Worm (Caenorhabditis elegans) whole organism, young adult: ENCODE results near the gene Y32B12B.2.

Experiments used
- B0261.1 ChIP-seq: sonication (generic microtip); optimal IDR thresholded peaks from 2 replicates; lab custom pipeline; 2016; ENCODE audit warnings: mild to moderate bottlenecking, missing genetic modification characterization, moderate library complexity, missing compliant biosample characterization
- B0336.3 ChIP-seq: fragments of 200-800 bp; sonication (Bioruptor generic); IDR thresholded peaks from 2 replicates; pipeline ENCODE4 v1.3.6; 2022; ENCODE audit warnings: missing genetic modification characterization, missing compliant biosample characterization
- F10E7.11 ChIP-seq: sonication (generic microtip); optimal IDR thresholded peaks from 2 replicates; lab custom pipeline; 2017; ENCODE audit warnings: mild to moderate bottlenecking, missing genetic modification characterization, moderate library complexity, missing compliant biosample characterization
- F22D6.2 ChIP-seq: sonication (generic microtip); optimal IDR thresholded peaks from 2 replicates; lab custom pipeline; 2016; ENCODE audit warnings: mild to moderate bottlenecking, missing genetic modification characterization, missing compliant biosample characterization
- F33H1.4 ChIP-seq: fragments of 200-800 bp; sonication (Bioruptor generic); IDR thresholded peaks from 2 replicates; pipeline ENCODE4 v1.3.6; 2022; ENCODE audit warnings: missing genetic modification reagents, missing genetic modification characterization, missing compliant biosample characterization
- F39B2.1 ChIP-seq: fragments of 200-800 bp; sonication (Bioruptor generic); IDR thresholded peaks from 2 replicates; pipeline ENCODE4 v1.3.6; 2022; ENCODE audit warnings: missing genetic modification reagents, missing genetic modification characterization, missing compliant biosample characterization
- F55B11.4 ChIP-seq: sonication (generic microtip); optimal IDR thresholded peaks from 2 replicates; lab custom pipeline; 2016; ENCODE audit warnings: missing compliant biosample characterization, missing genetic modification characterization, borderline replicate concordance; ENCODE audit not compliant: insufficient read depth
- F57A8.1 ChIP-seq: fragments of 200-800 bp; sonication (Bioruptor generic); optimal IDR thresholded peaks from 2 replicates; lab custom pipeline; 2018; ENCODE audit warnings: mild to moderate bottlenecking, missing genetic modification characterization, moderate library complexity, missing compliant biosample characterization
- F57C9.4 ChIP-seq: sonication (generic microtip); optimal IDR thresholded peaks from 2 replicates; lab custom pipeline; 2017; ENCODE audit warnings: mild to moderate bottlenecking, missing genetic modification characterization, missing compliant biosample characterization
- K11D2.4 ChIP-seq: fragments of 200-800 bp; sonication (Bioruptor generic); IDR thresholded peaks from 2 replicates; pipeline ENCODE4 v1.3.6; 2022; ENCODE audit warnings: missing genetic modification reagents, missing genetic modification characterization, missing compliant biosample characterization
- Y56A3A.18 ChIP-seq: fragments of 200-800 bp; sonication (Bioruptor generic); IDR thresholded peaks from 2 replicates; pipeline ENCODE4 v1.3.6; 2022; ENCODE audit warnings: missing genetic modification reagents, missing genetic modification characterization, missing compliant biosample characterization
- ZK185.1 ChIP-seq: sonication (generic microtip); optimal IDR thresholded peaks from 2 replicates; lab custom pipeline; 2016; ENCODE audit warnings: mild to moderate bottlenecking, missing genetic modification characterization, missing compliant biosample characterization; ENCODE audit not compliant: poor library complexity, severe bottlenecking
- athp-1 ChIP-seq: sonication (generic microtip); optimal IDR thresholded peaks from 2 replicates; lab custom pipeline; 2017; ENCODE audit warnings: mild to moderate bottlenecking, missing genetic modification characterization, missing compliant biosample characterization
- bed-2 ChIP-seq: fragments of 200-800 bp; sonication (Bioruptor generic); IDR thresholded peaks from 2 replicates; pipeline ENCODE4 v1.3.6; 2022; ENCODE audit warnings: missing genetic modification reagents, missing genetic modification characterization, missing compliant biosample characterization
- cebp-2 ChIP-seq: fragments of 200-800 bp; sonication (Bioruptor generic); IDR thresholded peaks from 2 replicates; pipeline ENCODE4 v1.3.6; 2022; ENCODE audit warnings: missing genetic modification characterization, missing compliant biosample characterization
- ceh-27 ChIP-seq: fragments of 200-800 bp; sonication (Bioruptor generic); optimal IDR thresholded peaks from 2 replicates; lab custom pipeline; 2018; ENCODE audit warnings: mild to moderate bottlenecking, missing genetic modification characterization, moderate library complexity, missing compliant biosample characterization
- ceh-58 ChIP-seq: fragments of 200-800 bp; sonication (Bioruptor generic); IDR thresholded peaks from 2 replicates; pipeline ENCODE4 v1.3.6; 2022; ENCODE audit warnings: missing genetic modification characterization, missing compliant biosample characterization
- chd-7 ChIP-seq: sonication (generic microtip); optimal IDR thresholded peaks from 2 replicates; lab custom pipeline; 2016; ENCODE audit warnings: mild to moderate bottlenecking, missing genetic modification characterization, moderate library complexity, missing compliant biosample characterization
- dox-1 ChIP-seq: fragments of 200-800 bp; sonication (Bioruptor generic); IDR thresholded peaks from 2 replicates; pipeline ENCODE4 v1.3.6; 2022; ENCODE audit warnings: missing genetic modification reagents, missing genetic modification characterization, missing compliant biosample characterization
- gei-17 ChIP-seq: fragments of 200-800 bp; sonication (Bioruptor generic); optimal IDR thresholded peaks from 2 replicates; lab custom pipeline; 2018; ENCODE audit warnings: mild to moderate bottlenecking, missing genetic modification characterization, missing compliant biosample characterization
- hlh-12 ChIP-seq: sonication (generic microtip); optimal IDR thresholded peaks from 2 replicates; lab custom pipeline; 2016; ENCODE audit warnings: missing genetic modification characterization, missing compliant biosample characterization
- let-607 ChIP-seq, 2 experiments: fragments of 200-800 bp in 1 of 2; sonication (Bioruptor generic) in 1 of 2; sonication (generic microtip) in 1 of 2; optimal IDR thresholded peaks; 2 replicates each; lab custom pipeline; 2016 to 2018; ENCODE audit warnings: mild to moderate bottlenecking in 2 of 2, missing compliant biosample characterization in 2 of 2, missing genetic modification characterization in 2 of 2, moderate library complexity in 2 of 2, missing genotype in 1 of 2
- madf-10 ChIP-seq: sonication (generic microtip); optimal IDR thresholded peaks from 2 replicates; lab custom pipeline; 2016; ENCODE audit warnings: mild to moderate bottlenecking, missing genetic modification characterization, missing compliant biosample characterization
- madf-3 ChIP-seq: fragments of 200-800 bp; sonication (Bioruptor generic); IDR thresholded peaks from 2 replicates; pipeline ENCODE4 v1.3.6; 2022; ENCODE audit warnings: missing genetic modification reagents, missing genetic modification characterization, missing compliant biosample characterization
- mes-4 ChIP-seq: sonication (generic microtip); optimal IDR thresholded peaks from 2 replicates; lab custom pipeline; 2016; ENCODE audit warnings: missing genotype, missing genetic modification characterization, missing compliant biosample characterization
- mxl-1 ChIP-seq: sonication (generic microtip); optimal IDR thresholded peaks from 2 replicates; lab custom pipeline; 2016; ENCODE audit warnings: missing genetic modification characterization, missing compliant biosample characterization
- nfya-1 ChIP-seq: sonication (generic microtip); optimal IDR thresholded peaks from 2 replicates; lab custom pipeline; 2017; ENCODE audit warnings: antibody characterized with exemption, missing compliant biosample characterization, missing genetic modification characterization, borderline replicate concordance; ENCODE audit not compliant: insufficient read depth
- nfya-2 ChIP-seq: fragments of 200-800 bp; sonication (Bioruptor generic); IDR thresholded peaks from 2 replicates; pipeline ENCODE4 v1.3.6; 2022; ENCODE audit warnings: missing genetic modification reagents, missing genetic modification characterization, missing compliant biosample characterization
- nfyb-1 ChIP-seq: fragments of 200-800 bp; sonication (Bioruptor generic); IDR thresholded peaks from 2 replicates; pipeline ENCODE4 v1.3.6; 2022; ENCODE audit warnings: missing genetic modification reagents, missing genetic modification characterization, missing compliant biosample characterization
- nhr-27 ChIP-seq: fragments of 200-800 bp; sonication (Bioruptor generic); optimal IDR thresholded peaks from 2 replicates; lab custom pipeline; 2018; ENCODE audit warnings: mild to moderate bottlenecking, missing genetic modification characterization, moderate library complexity, missing compliant biosample characterization
- nhr-90 ChIP-seq: sonication (generic microtip); optimal IDR thresholded peaks from 2 replicates; lab custom pipeline; 2016; ENCODE audit warnings: missing genotype, mild to moderate bottlenecking, missing genetic modification characterization, missing compliant biosample characterization
- rec-8 ChIP-seq, 2 experiments: sonication (generic microtip); optimal IDR thresholded peaks; 2 replicates each; lab custom pipeline; 2016; ENCODE audit warnings: mild to moderate bottlenecking in 2 of 2, missing genetic modification characterization in 2 of 2, missing genetic modification reagents in 2 of 2, missing genotype in 2 of 2, missing biosample characterization in 1 of 2, missing compliant biosample characterization in 1 of 2, moderate library complexity in 1 of 2
- snpc-1.3 ChIP-seq: sonication (generic microtip); optimal IDR thresholded peaks from 2 replicates; lab custom pipeline; 2017; ENCODE audit warnings: missing genetic modification characterization, mild to moderate bottlenecking, missing compliant biosample characterization, antibody characterized with exemption, moderate library complexity, missing genotype, missing genetic modification reagents; ENCODE audit not compliant: insufficient read depth
- snpc-4 ChIP-seq, 5 experiments: fragments of 150-350 bp in 1 of 5; sonication (generic microtip) in 4 of 5; optimal IDR thresholded peaks; 2 replicates each; lab custom pipeline; 2014 to 2018; ENCODE audit warnings: missing genetic modification characterization in 5 of 5, missing biosample characterization in 3 of 5, antibody characterized with exemption in 2 of 5, mild to moderate bottlenecking in 2 of 5, missing compliant biosample characterization in 2 of 5, missing genotype in 2 of 5, moderate library complexity in 2 of 5, missing genetic modification reagents in 1 of 5
- sptf-2 ChIP-seq: fragments of 200-800 bp; sonication (Bioruptor generic); optimal IDR thresholded peaks from 2 replicates; lab custom pipeline; 2018; ENCODE audit warnings: mild to moderate bottlenecking, missing genetic modification characterization, missing compliant biosample characterization
- tbx-9 ChIP-seq: sonication (generic microtip); optimal IDR thresholded peaks from 2 replicates; lab custom pipeline; 2016; ENCODE audit warnings: borderline replicate concordance, missing genetic modification characterization, inconsistent platforms, missing compliant biosample characterization
- unc-62 ChIP-seq: fragments of 150-350 bp; optimal IDR thresholded peaks from 2 replicates; lab custom pipeline; 2014; ENCODE audit warnings: missing biosample characterization, missing genetic modification reagents, missing genetic modification characterization
- xnd-1 ChIP-seq: sonication (generic microtip); optimal IDR thresholded peaks from 2 replicates; lab custom pipeline; 2016; ENCODE audit warnings: missing genotype, missing genetic modification reagents, missing genetic modification characterization, missing compliant biosample characterization
- zfh-2 ChIP-seq: fragments of 200-800 bp; sonication (Bioruptor generic); conservative IDR thresholded peaks from 2 replicates; pipeline ENCODE4 v1.3.6; 2022; ENCODE audit warnings: missing genetic modification reagents, missing genetic modification characterization, missing compliant biosample characterization

Y32B12B.2 gene

DNA sequence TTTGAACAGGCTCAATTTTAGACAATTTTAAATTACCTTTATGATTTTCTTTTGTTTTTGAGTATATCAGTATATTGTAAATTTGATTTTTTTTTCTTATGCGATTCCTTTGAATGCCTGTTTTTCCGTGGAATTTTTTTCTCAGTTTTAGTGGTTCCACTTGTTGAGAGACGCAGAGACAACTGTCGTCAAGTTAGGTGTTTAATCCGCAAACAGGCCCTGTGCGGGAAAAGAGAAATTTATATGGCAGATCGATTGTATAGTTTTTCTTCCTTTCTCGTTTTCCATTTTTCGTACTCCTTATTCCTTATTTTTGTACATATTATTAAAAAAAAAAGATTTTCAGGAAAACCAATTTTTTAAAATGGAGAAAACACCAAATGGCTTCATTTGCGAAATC, 39.2 kb upstream of the Y32B12B.2 start, which contains the start of gene F36D3.1 (continued):
- no peak for TF ChIP-seq ceh-58

DNA sequence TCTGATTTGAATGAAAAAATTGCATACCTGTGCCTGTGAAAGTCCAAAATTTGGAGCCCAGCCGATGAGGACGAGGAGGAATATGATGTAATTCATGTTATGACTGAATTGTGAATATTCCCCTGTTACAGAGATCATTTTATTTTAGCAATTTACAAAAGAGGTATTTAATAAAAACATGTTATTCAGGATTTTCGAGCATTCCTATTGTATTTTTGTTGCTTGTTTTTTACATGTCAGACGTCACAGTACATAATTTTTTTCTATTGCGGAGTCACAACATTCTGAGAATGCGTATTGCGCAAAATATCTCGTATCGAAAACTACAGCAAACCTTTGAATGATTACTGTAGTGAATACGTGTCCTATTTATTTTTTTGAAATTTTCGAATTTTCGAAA, 35.0 kb upstream of the Y32B12B.2 start, which contains the start of gene F36D3.14:
Gene F36D3.14 (minus strand): TSS at position 101 of the 400 bp plus-strand sequence.
- no peak for TF ChIP-seq cebp-2 (GFP tag; lab: Robert Waterston, UW)
- no peak for TF ChIP-seq snpc-1.3 (tag; lab: Kevin White, UChicago)
- TF ChIP-seq mes-4 (tag; lab: Kevin White, UChicago): no peak
- TF ChIP-seq ceh-58: no peak
- TF ChIP-seq B0261.1 (tag; lab: Kevin White, UChicago): no peak
- no peak for TF ChIP-seq ceh-27
- no peak for TF ChIP-seq nfya-1
- no peak for TF ChIP-seq F39B2.1 (GFP tag; lab: Robert Waterston, UW)
- no peak for TF ChIP-seq unc-62 (GFP tag; lab: Kevin White, UChicago)
- TF ChIP-seq hlh-12 (tag; lab: Kevin White, UChicago): no peak

DNA sequence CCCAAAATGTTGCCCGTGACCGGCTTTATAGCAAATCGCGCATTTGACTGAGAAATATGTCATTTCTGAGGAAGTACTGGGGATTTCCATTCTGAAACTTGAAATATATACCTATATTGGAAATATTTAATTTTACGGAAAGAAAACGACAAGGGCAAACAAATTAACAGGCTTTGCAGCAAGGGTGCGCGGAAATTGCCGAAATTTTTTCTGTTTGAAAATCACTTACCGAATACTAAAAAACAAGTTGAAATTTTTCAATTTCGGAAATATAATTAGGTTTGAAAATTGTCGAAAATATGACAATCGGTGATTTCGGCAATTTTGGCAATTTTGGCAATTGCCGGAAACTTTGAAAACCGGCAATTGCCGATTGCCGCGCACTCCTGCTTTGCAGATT, 32.4 kb upstream of the Y32B12B.2 start, which contains the start of gene nhr-54:
Gene nhr-54 (minus strand): TSS at position 101 of the 400 bp plus-strand sequence.
- no peak for TF ChIP-seq zfh-2 (GFP tag; lab: Robert Waterston, UW)
- no peak for TF ChIP-seq K11D2.4
- TF ChIP-seq dox-1: no peak
- TF ChIP-seq unc-62 (GFP tag; lab: Kevin White, UChicago): no peak
- TF ChIP-seq rec-8 (tag; optimal IDR thresholded peaks at IDR 0.05; lab: Kevin White, UChicago): no peak
- TF ChIP-seq nhr-27 (tag; lab: Kevin White, UChicago): no peak
- TF ChIP-seq ZK185.1 (tag; lab: Kevin White, UChicago): no peak
- TF ChIP-seq mes-4 (tag; lab: Kevin White, UChicago): no peak
- no peak for TF ChIP-seq nhr-90 (tag; lab: Kevin White, UChicago)
- no peak for TF ChIP-seq F57C9.4 (tag; lab: Kevin White, UChicago)
- no peak for TF ChIP-seq xnd-1 (tag; lab: Kevin White, UChicago)
- no peak for TF ChIP-seq gei-17 (GFP tag; lab: Kevin White, UChicago)
- no peak for TF ChIP-seq madf-10 (tag; lab: Kevin White, UChicago)
- no peak for TF ChIP-seq snpc-4 (GFP tag; optimal IDR thresholded peaks at IDR 0.05; lab: Kevin White, UChicago)
- no peak for TF ChIP-seq snpc-4 (tag; optimal IDR thresholded peaks at IDR 0.05; lab: Kevin White, UChicago)

DNA sequence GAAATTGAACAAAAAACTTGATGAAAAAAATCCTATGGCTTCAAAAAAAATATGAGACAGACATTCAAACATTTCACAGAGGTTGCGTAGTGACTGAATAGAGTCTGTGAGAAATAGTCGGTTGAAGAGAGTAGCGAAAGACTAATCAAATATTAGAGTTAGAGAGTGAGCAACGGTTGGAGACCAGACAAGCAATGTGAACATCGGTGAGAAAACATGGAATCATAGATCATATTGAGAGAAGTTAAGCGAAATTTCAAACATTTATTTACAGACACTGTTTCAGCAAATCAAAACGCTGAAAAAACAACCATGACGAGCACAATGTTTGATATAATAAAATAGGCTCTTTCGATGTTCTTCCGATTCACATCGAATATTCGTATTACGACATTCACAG, 31.5 kb upstream of the Y32B12B.2 start:
- TF ChIP-seq F33H1.4: no peak
- no peak for TF ChIP-seq athp-1
- TF ChIP-seq sptf-2 (GFP tag; lab: Kevin White, UChicago): no peak
- no peak for TF ChIP-seq F55B11.4
- no peak for TF ChIP-seq madf-3 (GFP tag; lab: Robert Waterston, UW)
- no peak for TF ChIP-seq mxl-1 (tag; lab: Kevin White, UChicago)
- no peak for TF ChIP-seq Y56A3A.18 (GFP tag; lab: Robert Waterston, UW)
- TF ChIP-seq F10E7.11: no peak
- no peak for TF ChIP-seq nfya-2

DNA sequence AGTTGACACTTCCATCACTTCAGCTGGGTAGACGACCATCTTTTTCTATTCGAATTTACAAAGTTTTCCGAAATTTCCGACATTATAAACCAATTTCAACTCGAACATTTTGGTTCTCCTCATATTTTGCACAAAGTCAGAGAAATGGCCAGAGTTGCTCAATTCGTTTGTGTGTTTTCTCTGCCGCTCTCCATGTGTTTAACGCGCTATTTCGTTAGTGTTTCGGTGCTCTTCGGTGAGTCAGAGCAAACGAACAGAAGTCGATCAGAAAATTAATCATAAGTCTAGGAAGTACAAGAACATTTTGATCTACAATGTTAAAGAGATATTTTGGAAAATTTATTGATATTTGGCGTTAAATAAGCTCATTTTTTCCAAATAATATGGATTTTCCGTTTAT, 29.5 kb upstream of the Y32B12B.2 start, which contains the start of gene srr-3:
Gene srr-3 (minus strand): TSS at position 101 of the 400 bp plus-strand sequence.
- TF ChIP-seq chd-7 (tag; lab: Kevin White, UChicago) (no peak), F57A8.1 (no peak), snpc-4 (GFP tag; optimal IDR thresholded peaks at IDR 0.05; lab: Kevin White, UChicago) (no peak), snpc-4 (tag; optimal IDR thresholded peaks at IDR 0.05; lab: Kevin White, UChicago) (no peak), gei-17 (GFP tag; lab: Kevin White, UChicago) (no peak), nfyb-1 (GFP tag; lab: Robert Waterston, UW) (no peak), B0336.3 (GFP tag; lab: Robert Waterston, UW) (no peak), let-607 (tag; optimal IDR thresholded peaks at IDR 0.05; lab: Kevin White, UChicago) (no peak), bed-2 (GFP tag; lab: Robert Waterston, UW) (no peak), F22D6.2 (tag; lab: Kevin White, UChicago) (no peak), nfya-2 (no peak), dox-1 (no peak), tbx-9 (tag; lab: Kevin White, UChicago) (no peak)
- TF ChIP-seq, all 124 proteins: peak for 0
